Fruit fly (Drosophila melanogaster) whole organism, embryonic: ENCODE results near the gene CG8236.

ENCODE experiments used
- Blimp-1 ChIP-seq: fragments of 200-800 bp; sonication (Bioruptor generic); optimal IDR thresholded peaks from 3 replicates; lab custom pipeline; 2018; ENCODE audit warnings: missing biosample characterization, missing genetic modification characterization, mild to moderate bottlenecking, moderate library complexity, missing genetic modification reagents
- C15 ChIP-seq: fragments of 200-800 bp; sonication (Bioruptor generic); IDR thresholded peaks from 3 replicates; pipeline ENCODE4 v1.3.6; 2022; ENCODE audit warnings: missing biosample characterization, missing genetic modification characterization
- CG10543 ChIP-seq: fragments of 200-800 bp; sonication (Bioruptor generic); optimal IDR thresholded peaks from 3 replicates; lab custom pipeline; 2017; ENCODE audit warnings: missing biosample characterization, mild to moderate bottlenecking, missing genetic modification characterization, moderate library complexity
- CG12219 ChIP-seq: fragments of 200-800 bp; sonication (Bioruptor generic); optimal IDR thresholded peaks from 3 replicates; lab custom pipeline; 2018; ENCODE audit warnings: missing biosample characterization, mild to moderate bottlenecking, missing genetic modification characterization
- CG1529 ChIP-seq: fragments of 200-800 bp; sonication (Bioruptor generic); optimal IDR thresholded peaks from 3 replicates; lab custom pipeline; 2018; ENCODE audit warnings: missing biosample characterization, missing genetic modification characterization
- CG17361 ChIP-seq: fragments of 200-800 bp; sonication (Bioruptor generic); IDR thresholded peaks from 3 replicates; pipeline ENCODE4 v1.3.6; 2022; ENCODE audit warnings: missing biosample characterization, missing genetic modification characterization
- CG17385 ChIP-seq: fragments of 200-800 bp; sonication (Bioruptor generic); optimal IDR thresholded peaks from 3 replicates; lab custom pipeline; 2018; ENCODE audit warnings: missing biosample characterization, mild to moderate bottlenecking, missing genetic modification characterization
- CG17568 ChIP-seq: fragments of 200-800 bp; sonication (Bioruptor generic); optimal IDR thresholded peaks from 2 replicates; lab custom pipeline; 2018; ENCODE audit warnings: missing biosample characterization, mild to moderate bottlenecking, missing genetic modification characterization, moderate library complexity
- CG1792 ChIP-seq: fragments of 200-800 bp; sonication (Bioruptor generic); optimal IDR thresholded peaks from 2 replicates; lab custom pipeline; 2016; ENCODE audit warnings: missing biosample characterization, missing genetic modification characterization
- CG18011 ChIP-seq: fragments of 200-800 bp; sonication (Bioruptor generic); optimal IDR thresholded peaks from 2 replicates; lab custom pipeline; 2017; ENCODE audit warnings: missing biosample characterization, missing genetic modification characterization, mild to moderate bottlenecking, moderate library complexity, missing genotype
- CG18599 ChIP-seq: fragments of 200-800 bp; sonication (Bioruptor generic); optimal IDR thresholded peaks from 3 replicates; lab custom pipeline; 2017; ENCODE audit warnings: missing biosample characterization, missing genetic modification characterization, mild to moderate bottlenecking, moderate library complexity, missing genetic modification reagents
- CG3163 ChIP-seq: fragments of 200-800 bp; sonication (Bioruptor generic); optimal IDR thresholded peaks from 3 replicates; lab custom pipeline; 2016; ENCODE audit warnings: missing biosample characterization, missing genetic modification characterization
- CG3281 ChIP-seq: fragments of 200-800 bp; sonication (Bioruptor generic); optimal IDR thresholded peaks from 3 replicates; lab custom pipeline; 2017; ENCODE audit warnings: missing biosample characterization, mild to moderate bottlenecking, missing genetic modification characterization
- CG4730 ChIP-seq: fragments of 200-800 bp; sonication (Bioruptor generic); IDR thresholded peaks from 2 replicates; pipeline ENCODE4 v1.3.6; 2022; ENCODE audit warnings: missing biosample characterization, missing genetic modification characterization
- CG4820 ChIP-seq: fragments of 200-800 bp; sonication (Bioruptor generic); optimal IDR thresholded peaks from 3 replicates; lab custom pipeline; 2016; ENCODE audit warnings: missing biosample characterization, missing genetic modification characterization
- CG8281 ChIP-seq: fragments of 200-800 bp; sonication (Bioruptor generic); optimal IDR thresholded peaks from 2 replicates; lab custom pipeline; 2018; ENCODE audit warnings: missing biosample characterization, mild to moderate bottlenecking, missing genetic modification characterization, moderate library complexity
- CHES-1-like ChIP-seq: fragments of 200-800 bp; sonication (Bioruptor generic); optimal IDR thresholded peaks from 2 replicates; lab custom pipeline; 2016; ENCODE audit warnings: missing biosample characterization, missing genetic modification characterization
- D ChIP-seq, 2 experiments: fragments of 200-800 bp in 1 of 2; fragments of >200 bp in 1 of 2; sonication (Bioruptor generic) in 1 of 2; optimal IDR thresholded peaks; 2 replicates in 1 of 2; 3 replicates in 1 of 2; lab custom pipeline; 2017; ENCODE audit warnings: mild to moderate bottlenecking in 1 of 2, missing biosample characterization in 1 of 2, missing genetic modification characterization in 1 of 2, missing genetic modification reagents in 1 of 2
- Dp ChIP-seq: fragments of 200-800 bp; sonication (Bioruptor generic); optimal IDR thresholded peaks from 2 replicates; lab custom pipeline; 2018; ENCODE audit warnings: missing biosample characterization, mild to moderate bottlenecking, missing genetic modification characterization, moderate library complexity
- Eip74EF ChIP-seq, 2 experiments: fragments of 200-800 bp in 1 of 2; fragments of >200 bp in 1 of 2; sonication (Bioruptor generic) in 1 of 2; optimal IDR thresholded peaks; 2 replicates each; lab custom pipeline; 2017 to 2019; ENCODE audit warnings: missing biosample characterization in 2 of 2, missing genetic modification characterization in 2 of 2, mild to moderate bottlenecking in 1 of 2, moderate library complexity in 1 of 2
- NFAT ChIP-seq: fragments of 200-800 bp; sonication (Bioruptor generic); IDR thresholded peaks from 2 replicates; pipeline ENCODE4 v1.3.6; 2022; ENCODE audit warnings: missing biosample characterization, missing genetic modification characterization
- NK7.1 ChIP-seq: fragments of 200-800 bp; sonication (Bioruptor generic); optimal IDR thresholded peaks from 3 replicates; lab custom pipeline; 2016; ENCODE audit warnings: missing biosample characterization, missing genetic modification characterization
- Sox100B ChIP-seq: fragments of 200-800 bp; sonication (Bioruptor generic); optimal IDR thresholded peaks from 3 replicates; lab custom pipeline; 2018; ENCODE audit warnings: missing biosample characterization, mild to moderate bottlenecking, missing genetic modification characterization
- Taf1 ChIP-seq: fragments of 200-800 bp; sonication (Bioruptor generic); IDR thresholded peaks from 2 replicates; pipeline ENCODE4 v1.3.6; 2022; ENCODE audit warnings: missing biosample characterization, missing genetic modification characterization
- bsh ChIP-seq, 2 experiments: fragments of 200-800 bp; sonication (Bioruptor generic); optimal IDR thresholded peaks; 2 replicates each; lab custom pipeline; 2017 to 2018; ENCODE audit warnings: mild to moderate bottlenecking in 2 of 2, missing biosample characterization in 2 of 2, missing genetic modification characterization in 2 of 2, moderate library complexity in 1 of 2
- chn ChIP-seq: fragments of 200-800 bp; sonication (Bioruptor generic); optimal IDR thresholded peaks from 2 replicates; lab custom pipeline; 2016; ENCODE audit warnings: missing biosample characterization, missing genetic modification characterization
- dysf ChIP-seq: fragments of 200-800 bp; sonication (Bioruptor generic); IDR thresholded peaks from 3 replicates; pipeline ENCODE4 v1.3.6; 2022; ENCODE audit warnings: missing biosample characterization, missing genetic modification characterization
- ewg ChIP-seq: fragments of 200-800 bp; sonication (Bioruptor generic); optimal IDR thresholded peaks from 3 replicates; lab custom pipeline; 2017; ENCODE audit warnings: mild to moderate bottlenecking, missing biosample characterization, missing genetic modification reagents, missing genetic modification characterization
- fd3F ChIP-seq: fragments of 200-800 bp; sonication (Bioruptor generic); optimal IDR thresholded peaks from 2 replicates; lab custom pipeline; 2018; ENCODE audit warnings: missing biosample characterization, mild to moderate bottlenecking, missing genetic modification characterization, moderate library complexity
- fd96Cb ChIP-seq: fragments of 200-800 bp; sonication (Bioruptor generic); optimal IDR thresholded peaks from 2 replicates; lab custom pipeline; 2018; ENCODE audit warnings: missing biosample characterization, mild to moderate bottlenecking, missing genetic modification characterization, moderate library complexity
- fu2 ChIP-seq: fragments of 200-800 bp; sonication (Bioruptor generic); optimal IDR thresholded peaks from 2 replicates; lab custom pipeline; 2016; ENCODE audit warnings: missing biosample characterization, missing genetic modification characterization
- gcm ChIP-seq: fragments of 200-800 bp; sonication (Bioruptor generic); optimal IDR thresholded peaks from 2 replicates; lab custom pipeline; 2019; ENCODE audit warnings: missing biosample characterization, mild to moderate bottlenecking, missing genetic modification characterization, moderate library complexity
- gfzf ChIP-seq: fragments of 200-800 bp; sonication (Bioruptor generic); optimal IDR thresholded peaks from 2 replicates; lab custom pipeline; 2016; ENCODE audit warnings: missing biosample characterization, mild to moderate bottlenecking, missing genetic modification characterization, moderate library complexity
- kay ChIP-seq: fragments of 200-800 bp; sonication (Bioruptor generic); optimal IDR thresholded peaks from 2 replicates; lab custom pipeline; 2016; ENCODE audit warnings: missing biosample characterization, missing genetic modification characterization
- lov ChIP-seq, 2 experiments: fragments of 200-800 bp in 1 of 2; fragments of >200 bp in 1 of 2; sonication (Bioruptor generic) in 1 of 2; IDR thresholded peaks in 1 of 2; optimal IDR thresholded peaks in 1 of 2; 2 replicates in 1 of 2; 3 replicates in 1 of 2; pipeline versions ENCODE4 v1.3.6 to Lab custom; 2017 to 2022; ENCODE audit warnings: missing biosample characterization in 1 of 2, missing genetic modification characterization in 1 of 2
- maf-S ChIP-seq: fragments of 200-800 bp; sonication (Bioruptor generic); optimal IDR thresholded peaks from 2 replicates; lab custom pipeline; 2016; ENCODE audit warnings: missing biosample characterization, missing genetic modification characterization
- mld ChIP-seq: fragments of 200-800 bp; sonication (Bioruptor generic); IDR thresholded peaks from 3 replicates; pipeline ENCODE4 v1.3.6; 2022; ENCODE audit warnings: missing biosample characterization, missing genetic modification characterization; ENCODE audit not compliant: partially characterized antibody
- nmo ChIP-seq: fragments of 200-800 bp; sonication (Bioruptor generic); optimal IDR thresholded peaks from 2 replicates; lab custom pipeline; 2018; ENCODE audit warnings: missing biosample characterization, mild to moderate bottlenecking, missing genetic modification characterization, moderate library complexity
- odd ChIP-seq: fragments of 200-800 bp; sonication (Bioruptor generic); optimal IDR thresholded peaks from 2 replicates; lab custom pipeline; 2017; ENCODE audit warnings: missing biosample characterization, mild to moderate bottlenecking, missing genetic modification characterization
- otp ChIP-seq: fragments of 200-800 bp; sonication (Bioruptor generic); IDR thresholded peaks from 3 replicates; pipeline ENCODE4, ENCODE4 v1.3.6; 2022; ENCODE audit warnings: missing biosample characterization, missing genetic modification characterization
- peb ChIP-seq: fragments of 200-800 bp; sonication (Bioruptor generic); IDR thresholded peaks from 2 replicates; pipeline ENCODE4 v1.3.6; 2022; ENCODE audit warnings: missing biosample characterization, missing genetic modification characterization
- sisA ChIP-seq: fragments of 200-800 bp; sonication (Bioruptor generic); IDR thresholded peaks from 2 replicates; pipeline ENCODE4 v1.3.6; 2022; ENCODE audit warnings: missing biosample characterization, missing genetic modification characterization
- sob ChIP-seq: fragments of 200-800 bp; sonication (Bioruptor generic); IDR thresholded peaks from 2 replicates; pipeline ENCODE4 v1.3.6; 2022; ENCODE audit warnings: missing biosample characterization, missing genetic modification characterization
- sug ChIP-seq: fragments of 200-800 bp; optimal IDR thresholded peaks from 2 replicates; lab custom pipeline; 2019; ENCODE audit warnings: missing biosample characterization, mild to moderate bottlenecking, missing genetic modification characterization, moderate library complexity
- tll ChIP-seq, 2 experiments: fragments of 200-800 bp in 1 of 2; fragments of >200 bp in 1 of 2; sonication (Bioruptor generic) in 1 of 2; optimal IDR thresholded peaks; 2 replicates each; lab custom pipeline; 2017 to 2019; ENCODE audit warnings: missing biosample characterization in 2 of 2, missing genetic modification characterization in 2 of 2, mild to moderate bottlenecking in 1 of 2, moderate library complexity in 1 of 2
- wek ChIP-seq: fragments of 200-800 bp; sonication (Bioruptor generic); optimal IDR thresholded peaks from 3 replicates; lab custom pipeline; 2018; ENCODE audit warnings: missing biosample characterization, mild to moderate bottlenecking, missing genetic modification characterization, moderate library complexity
- yki ChIP-seq: fragments of >200 bp; optimal IDR thresholded peaks from 3 replicates; lab custom pipeline; 2018
- zen2 ChIP-seq: fragments of 200-800 bp; sonication (Bioruptor generic); IDR thresholded peaks from 3 replicates; pipeline ENCODE4 v1.3.6; 2022; ENCODE audit warnings: missing biosample characterization, missing genetic modification characterization; ENCODE audit not compliant: partially characterized antibody

CG8236 gene

DNA sequence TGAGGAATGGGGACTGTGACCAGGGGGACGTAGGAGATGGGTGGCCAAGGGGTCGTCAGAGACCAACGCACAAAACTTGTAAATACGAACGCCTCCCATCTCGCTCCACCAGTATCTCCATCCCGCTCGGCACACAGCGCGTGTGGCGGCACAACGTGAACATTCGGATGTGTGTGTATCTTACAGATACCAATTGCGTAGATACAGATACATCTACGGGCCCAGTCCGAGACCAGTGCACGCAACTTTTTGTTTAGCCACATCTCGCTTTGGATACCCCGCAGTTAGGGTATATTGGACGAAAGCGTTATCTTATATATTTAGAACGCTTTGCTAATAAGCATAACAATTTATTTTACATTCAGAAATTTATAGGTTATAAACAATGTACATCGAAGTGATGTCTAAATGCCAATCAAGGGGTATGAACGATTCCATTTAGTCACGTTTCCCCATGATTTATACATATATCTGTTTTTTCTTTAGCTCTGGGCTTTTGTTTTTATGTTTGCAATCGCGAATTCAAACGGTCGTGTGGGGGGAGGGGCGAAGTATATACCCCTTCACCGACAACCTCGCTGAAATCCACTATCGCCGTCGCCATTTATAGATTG lies 42.2 kb downstream of the CG8236 start (continued):
- TF ChIP-seq fu2 (GFP tag; lab: Kevin White, UChicago) (peak; percentile 98), chn (GFP tag; lab: Kevin White, UChicago) (peak; percentile 99), sisA (GFP tag; lab: Robert Waterston, UW) (peak; percentile 99), wek (peak; percentile 95), fd96Cb (tag; lab: Kevin White, UChicago) (peak; percentile 99), D (optimal IDR thresholded peaks at IDR 0.05; lab: Kevin White, UChicago) (no peak), D (GFP tag; optimal IDR thresholded peaks at IDR 0.05; lab: Kevin White, UChicago) (peak; percentile 98), CG18599 (GFP tag; lab: Kevin White, UChicago) (peak; percentile 99), nmo (peak; percentile 99), Blimp-1 (GFP tag; lab: Kevin White, UChicago) (peak; percentile 97), odd (GFP tag; lab: Kevin White, UChicago) (peak; percentile 98), gfzf (peak; percentile 36), gcm (GFP tag; lab: Kevin White, UChicago) (peak; percentile 98), fd3F (peak; percentile 99), CG8281 (tag; lab: Kevin White, UChicago) (peak; percentile 93), sug (tag; lab: Kevin White, UChicago) (peak; percentile 98), kay (peak; percentile 98), dysf (peak; percentile 99), CG1792 (GFP tag; lab: Kevin White, UChicago) (peak; percentile 98), CG17568 (peak; percentile 98), Eip74EF (GFP tag; optimal IDR thresholded peaks at IDR 0.05; lab: Kevin White, UChicago) (peak in 1 of 2 experiments; percentile 97), CHES-1-like (GFP tag; lab: Kevin White, UChicago) (peak; percentile 99), peb (GFP tag; lab: Robert Waterston, UW) (peak; percentile 96), bsh (GFP tag; optimal IDR thresholded peaks at IDR 0.05; lab: Kevin White, UChicago) (peak; percentile 96 to 99), NFAT (GFP tag; lab: Robert Waterston, UW) (peak; percentile 99), zen2 (GFP tag; lab: Robert Waterston, UW) (no peak), CG1529 (GFP tag; lab: Kevin White, UChicago) (peak; percentile 98), ewg (GFP tag; lab: Kevin White, UChicago) (peak; percentile 97), CG17361 (GFP tag; lab: Robert Waterston, UW) (peak; percentile 95), CG4820 (peak; percentile 98), CG10543 (GFP tag; lab: Kevin White, UChicago) (peak; percentile 99), Taf1 (GFP tag; lab: Robert Waterston, UW) (peak; percentile 98), yki (no peak), C15 (GFP tag; lab: Robert Waterston, UW) (peak; percentile 98), maf-S (GFP tag; lab: Kevin White, UChicago) (peak; percentile 99), CG18011 (GFP tag; lab: Kevin White, UChicago) (peak; percentile 92), CG3281 (GFP tag; lab: Kevin White, UChicago) (peak; percentile 99), Dp (GFP tag; lab: Kevin White, UChicago) (peak; percentile 37), CG4730 (GFP tag; lab: Robert Waterston, UW) (peak; percentile 98), lov (optimal IDR thresholded peaks at IDR 0.05; lab: Kevin White, UChicago) (no peak), lov (GFP tag; IDR thresholded peaks at IDR 0.05; lab: Robert Waterston, UW) (peak; percentile 98), CG12219 (GFP tag; lab: Kevin White, UChicago) (peak; percentile 99), NK7.1 (peak; percentile 99), otp (GFP tag; lab: Robert Waterston, UW) (peak; percentile 99), CG17385 (GFP tag; lab: Kevin White, UChicago) (peak; percentile 98), Sox100B (GFP tag; lab: Kevin White, UChicago) (peak; percentile 98), CG3163 (peak; percentile 92), tll (GFP tag; optimal IDR thresholded peaks at IDR 0.05; lab: Kevin White, UChicago) (no peak), mld (GFP tag; lab: Robert Waterston, UW) (no peak), sob (GFP tag; lab: Robert Waterston, UW) (peak; percentile 99)
